Worm (Caenorhabditis elegans) whole organism, late embryonic: Measurements from ENCODE around the gene iffb-1.
A peak's percentile ranks its signal among the peaks of the same experiment; 100 is the strongest.

ENCODE experiments used
- K09A11.1 ChIP-seq: sonication (generic microtip); optimal IDR thresholded peaks from 2 replicates; lab custom pipeline; 2017; ENCODE audit warnings: antibody characterized with exemption, mild to moderate bottlenecking, missing genetic modification characterization, missing compliant biosample characterization; ENCODE audit not compliant: insufficient read depth
- T23F11.4 ChIP-seq: fragments of 200-800 bp; sonication (Bioruptor generic); optimal IDR thresholded peaks from 2 replicates; lab custom pipeline; 2018; ENCODE audit warnings: mild to moderate bottlenecking, missing genetic modification characterization, missing compliant biosample characterization
- Y22D7AL.16 ChIP-seq: sonication (generic microtip); optimal IDR thresholded peaks from 2 replicates; lab custom pipeline; 2016; ENCODE audit warnings: missing genetic modification characterization, missing compliant biosample characterization
- ama-1 ChIP-seq: fragments of 150-350 bp; optimal IDR thresholded peaks from 2 replicates; lab custom pipeline; 2014
- ceh-19 ChIP-seq: fragments of 200-800 bp; sonication (Bioruptor generic); optimal IDR thresholded peaks from 2 replicates; lab custom pipeline; 2018; ENCODE audit warnings: mild to moderate bottlenecking, missing genetic modification characterization, missing compliant biosample characterization
- ceh-2 ChIP-seq: sonication (generic microtip); optimal IDR thresholded peaks from 2 replicates; lab custom pipeline; 2016; ENCODE audit warnings: missing genotype, missing genetic modification characterization, missing compliant biosample characterization
- ceh-30 ChIP-seq: fragments of 150-350 bp; optimal IDR thresholded peaks from 2 replicates; lab custom pipeline; 2014; ENCODE audit warnings: missing biosample characterization, missing genetic modification characterization
- ceh-31 ChIP-seq: sonication (generic microtip); optimal IDR thresholded peaks from 2 replicates; lab custom pipeline; 2016; ENCODE audit warnings: missing genetic modification characterization, missing compliant biosample characterization
- ceh-34 ChIP-seq: sonication (generic microtip); optimal IDR thresholded peaks from 2 replicates; lab custom pipeline; 2016; ENCODE audit warnings: mild to moderate bottlenecking, missing genetic modification characterization, missing compliant biosample characterization
- ceh-45 ChIP-seq: fragments of 200-800 bp; sonication (Bioruptor generic); IDR thresholded peaks from 2 replicates; pipeline ENCODE4 v1.3.6; 2022; ENCODE audit warnings: missing genetic modification reagents, missing genetic modification characterization, missing compliant biosample characterization
- ceh-48 ChIP-seq: sonication (generic microtip); optimal IDR thresholded peaks from 2 replicates; lab custom pipeline; 2016; ENCODE audit warnings: missing genetic modification characterization, inconsistent platforms, missing compliant biosample characterization
- ceh-6 ChIP-seq: fragments of 200-800 bp; sonication (Bioruptor generic); optimal IDR thresholded peaks from 2 replicates; lab custom pipeline; 2018; ENCODE audit warnings: mild to moderate bottlenecking, missing genetic modification characterization, missing compliant biosample characterization
- ceh-9 ChIP-seq: sonication (generic microtip); optimal IDR thresholded peaks from 2 replicates; lab custom pipeline; 2016; ENCODE audit warnings: mild to moderate bottlenecking, missing genetic modification characterization, inconsistent platforms, missing compliant biosample characterization
- che-1 ChIP-seq: sonication (generic microtip); optimal IDR thresholded peaks from 2 replicates; lab custom pipeline; 2016; ENCODE audit warnings: mild to moderate bottlenecking, missing genetic modification characterization, missing compliant biosample characterization
- dve-1 ChIP-seq: sonication (generic microtip); optimal IDR thresholded peaks from 2 replicates; lab custom pipeline; 2017; ENCODE audit warnings: antibody characterized with exemption, mild to moderate bottlenecking, missing genetic modification characterization, missing compliant biosample characterization
- elt-2 ChIP-seq: sonication (generic microtip); optimal IDR thresholded peaks from 2 replicates; lab custom pipeline; 2016; ENCODE audit warnings: missing genetic modification reagents, missing genetic modification characterization, missing compliant biosample characterization
- ets-4 ChIP-seq: sonication (generic microtip); optimal IDR thresholded peaks from 2 replicates; lab custom pipeline; 2016; ENCODE audit warnings: missing genetic modification characterization, missing compliant biosample characterization
- fkh-6 ChIP-seq: sonication (generic microtip); optimal IDR thresholded peaks from 2 replicates; lab custom pipeline; 2016; ENCODE audit warnings: missing genetic modification characterization, missing compliant biosample characterization
- gmeb-2 ChIP-seq: sonication (generic microtip); optimal IDR thresholded peaks from 2 replicates; lab custom pipeline; 2016; ENCODE audit warnings: missing genetic modification characterization, inconsistent platforms, missing compliant biosample characterization
- hlh-13 ChIP-seq: fragments of 200-800 bp; sonication (Bioruptor generic); optimal IDR thresholded peaks from 2 replicates; lab custom pipeline; 2018; ENCODE audit warnings: mild to moderate bottlenecking, missing genetic modification characterization, missing compliant biosample characterization
- hlh-30 ChIP-seq: sonication (generic microtip); optimal IDR thresholded peaks from 2 replicates; lab custom pipeline; 2017; ENCODE audit warnings: antibody characterized with exemption, missing genetic modification characterization, missing compliant biosample characterization; ENCODE audit not compliant: insufficient read depth
- hlh-6 ChIP-seq: sonication (generic microtip); optimal IDR thresholded peaks from 2 replicates; lab custom pipeline; 2016; ENCODE audit warnings: missing genotype, missing genetic modification characterization, missing compliant biosample characterization
- hlh-8 ChIP-seq: sonication (generic microtip); optimal IDR thresholded peaks from 2 replicates; lab custom pipeline; 2016; ENCODE audit warnings: missing genotype, missing genetic modification characterization, missing compliant biosample characterization
- lin-11 ChIP-seq: fragments of 200-800 bp; sonication (Bioruptor generic); optimal IDR thresholded peaks from 2 replicates; lab custom pipeline; 2018; ENCODE audit warnings: mild to moderate bottlenecking, missing genetic modification characterization, missing compliant biosample characterization
- nfya-1 ChIP-seq: sonication (generic microtip); optimal IDR thresholded peaks from 2 replicates; lab custom pipeline; 2017; ENCODE audit warnings: missing genetic modification characterization, mild to moderate bottlenecking, missing compliant biosample characterization, antibody characterized with exemption, moderate library complexity
- odd-2 ChIP-seq: sonication (generic microtip); optimal IDR thresholded peaks from 2 replicates; lab custom pipeline; 2017; ENCODE audit warnings: antibody characterized with exemption, mild to moderate bottlenecking, missing genetic modification characterization, missing compliant biosample characterization
- pag-3 ChIP-seq: sonication (generic microtip); optimal IDR thresholded peaks from 2 replicates; lab custom pipeline; 2016; ENCODE audit warnings: missing compliant biosample characterization, missing genetic modification characterization, borderline replicate concordance
- pqm-1 ChIP-seq: sonication (generic microtip); optimal IDR thresholded peaks from 2 replicates; lab custom pipeline; 2016; ENCODE audit warnings: missing genetic modification characterization, missing compliant biosample characterization
- pros-1 ChIP-seq: fragments of 150-350 bp; optimal IDR thresholded peaks from 2 replicates; lab custom pipeline; 2014; ENCODE audit warnings: missing biosample characterization, missing genetic modification reagents, missing genetic modification characterization
- ref-2 ChIP-seq: sonication (generic microtip); optimal IDR thresholded peaks from 2 replicates; lab custom pipeline; 2016; ENCODE audit warnings: missing genetic modification characterization, missing compliant biosample characterization
- rnt-1 ChIP-seq: sonication (generic microtip); optimal IDR thresholded peaks from 2 replicates; lab custom pipeline; 2016; ENCODE audit warnings: missing genetic modification characterization, missing compliant biosample characterization
- sox-2 ChIP-seq: fragments of 200-800 bp; sonication (Bioruptor generic); IDR thresholded peaks from 2 replicates; pipeline ENCODE4 v1.3.6; 2022; ENCODE audit warnings: missing genetic modification reagents, missing genetic modification characterization, missing compliant biosample characterization
- sox-4 ChIP-seq: sonication (generic microtip); optimal IDR thresholded peaks from 2 replicates; lab custom pipeline; 2017; ENCODE audit warnings: mild to moderate bottlenecking, missing genetic modification characterization, inconsistent platforms, missing compliant biosample characterization
- syd-9 ChIP-seq: sonication (generic microtip); optimal IDR thresholded peaks from 2 replicates; lab custom pipeline; 2016; ENCODE audit warnings: mild to moderate bottlenecking, missing genetic modification characterization, moderate library complexity, missing compliant biosample characterization
- tbx-2 ChIP-seq: sonication (generic microtip); optimal IDR thresholded peaks from 2 replicates; lab custom pipeline; 2016; ENCODE audit warnings: missing genetic modification characterization, missing compliant biosample characterization
- tbx-7 ChIP-seq: sonication (generic microtip); optimal IDR thresholded peaks from 2 replicates; lab custom pipeline; 2016; ENCODE audit warnings: missing genotype, missing genetic modification characterization, missing compliant biosample characterization
- ttx-3 ChIP-seq: sonication (generic microtip); optimal IDR thresholded peaks from 2 replicates; lab custom pipeline; 2016; ENCODE audit warnings: missing genetic modification reagents, missing genetic modification characterization, missing compliant biosample characterization
- unc-42 ChIP-seq: sonication (generic microtip); optimal IDR thresholded peaks from 2 replicates; lab custom pipeline; 2016; ENCODE audit warnings: missing genotype, missing genetic modification characterization, missing compliant biosample characterization
- unc-55 ChIP-seq: sonication (generic microtip); optimal IDR thresholded peaks from 2 replicates; lab custom pipeline; 2017; ENCODE audit warnings: missing biosample characterization, missing genetic modification reagents, missing genetic modification characterization

iffb-1 gene

ce11 chrIII:2291139-2291538 lies 23.1 kb upstream of the iffb-1 start, which contains the start of gene fbxa-219:
Gene fbxa-219, plus strand, starts transcription at chrIII:2291415.
- no peak for TF ChIP-seq hlh-13 (GFP tag; lab: Kevin White, UChicago)
- TF ChIP-seq pqm-1: no peak
- no peak for TF ChIP-seq T23F11.4
- TF ChIP-seq hlh-6 (tag; lab: Kevin White, UChicago): no peak
- no peak for TF ChIP-seq ama-1 (lab: Kevin White, UChicago)
- no peak for TF ChIP-seq che-1
- TF ChIP-seq gmeb-2 (tag; lab: Kevin White, UChicago): no peak
- TF ChIP-seq ceh-2 (tag; lab: Kevin White, UChicago): no peak
- no peak for TF ChIP-seq dve-1 (tag; lab: Kevin White, UChicago)
- no peak for TF ChIP-seq ceh-6 (GFP tag; lab: Kevin White, UChicago)
- TF ChIP-seq nfya-1 (tag; lab: Kevin White, UChicago): no peak
- TF ChIP-seq rnt-1 (tag; lab: Kevin White, UChicago): no peak
- no peak for TF ChIP-seq fkh-6 (tag; lab: Kevin White, UChicago)
- TF ChIP-seq syd-9: no peak
- no peak for TF ChIP-seq elt-2 (tag; lab: Kevin White, UChicago)
- no peak for TF ChIP-seq ceh-9 (tag; lab: Kevin White, UChicago)
- TF ChIP-seq hlh-30 (tag; lab: Kevin White, UChicago): no peak
- TF ChIP-seq pag-3 (tag; lab: Kevin White, UChicago): no peak

ce11 chrIII:2294736-2295135 lies 19.5 kb upstream of the iffb-1 start:
- no peak for TF ChIP-seq ceh-48
- peak; percentile 48 for TF ChIP-seq elt-2 (tag; lab: Kevin White, UChicago)
- TF ChIP-seq pros-1 (tag; lab: Kevin White, UChicago): no peak

- TF ChIP-seq odd-2 (tag; lab: Kevin White, UChicago) (no peak), ceh-6 (GFP tag; lab: Kevin White, UChicago) (no peak), tbx-7 (no peak), ceh-30 (tag; lab: Kevin White, UChicago) (no peak), ceh-9 (tag; lab: Kevin White, UChicago) (no peak), K09A11.1 (no peak), pros-1 (tag; lab: Kevin White, UChicago) (no peak)
These were observed 10.1 kb upstream of the iffb-1 start for ce11 chrIII:2304149-2304548.

ce11 chrIII:2304867-2305266 lies 9.4 kb upstream of the iffb-1 start, which contains the start of gene Y54F10BM.9:
Gene Y54F10BM.9, minus strand, starts transcription at chrIII:2304927.
- TF ChIP-seq K09A11.1: no peak
- peak; percentile 49 for TF ChIP-seq tbx-2 (tag; lab: Kevin White, UChicago)
- peak; percentile 3 for TF ChIP-seq ceh-2 (tag; lab: Kevin White, UChicago)
- TF ChIP-seq nfya-1 (tag; lab: Kevin White, UChicago): peak; percentile 46
- TF ChIP-seq sox-4 (tag; lab: Kevin White, UChicago): no peak
- peak; percentile 68 for TF ChIP-seq unc-55 (GFP tag; lab: Kevin White, UChicago)
- peak; percentile 10 for TF ChIP-seq unc-42 (tag; lab: Kevin White, UChicago)
- peak; percentile 34 for TF ChIP-seq hlh-8 (tag; lab: Kevin White, UChicago)
- peak; percentile 76 for TF ChIP-seq sox-2 (GFP tag; lab: Robert Waterston, UW)
- no peak for TF ChIP-seq pqm-1
- TF ChIP-seq ceh-31 (tag; lab: Kevin White, UChicago): peak; percentile 76
- TF ChIP-seq ets-4 (tag; lab: Kevin White, UChicago): no peak
- TF ChIP-seq ceh-34 (tag; lab: Kevin White, UChicago): peak; percentile 19
- TF ChIP-seq pros-1 (tag; lab: Kevin White, UChicago): peak; percentile 34
- TF ChIP-seq ref-2 (tag; lab: Kevin White, UChicago): peak; percentile 69

ce11 chrIII:2308026-2308425 lies 6.2 kb upstream of the iffb-1 start, which contains the start of the genes fbxa-1 and Y54F10BM.20:
Gene fbxa-1, minus strand, starts transcription at chrIII:2308126.
Gene Y54F10BM.20, plus strand, starts transcription at chrIII:2308256.
- TF ChIP-seq ceh-45 (no peak), ceh-19 (GFP tag; lab: Kevin White, UChicago) (no peak), ceh-30 (tag; lab: Kevin White, UChicago) (no peak), ceh-9 (tag; lab: Kevin White, UChicago) (no peak), Y22D7AL.16 (tag; lab: Kevin White, UChicago) (no peak), ceh-34 (tag; lab: Kevin White, UChicago) (no peak), nfya-1 (tag; lab: Kevin White, UChicago) (no peak), sox-2 (GFP tag; lab: Robert Waterston, UW) (no peak), ttx-3 (tag; lab: Kevin White, UChicago) (no peak), unc-55 (GFP tag; lab: Kevin White, UChicago) (no peak), sox-4 (tag; lab: Kevin White, UChicago) (no peak), unc-42 (tag; lab: Kevin White, UChicago) (no peak), lin-11 (tag; lab: Kevin White, UChicago) (no peak), ceh-48 (no peak), tbx-7 (no peak)
